Fruit fly (Drosophila melanogaster): Measurements from ENCODE around the gene CG5445.
A peak's percentile ranks its signal among the peaks of the same experiment; 100 is the strongest.

The CG5445 gene

DNA sequence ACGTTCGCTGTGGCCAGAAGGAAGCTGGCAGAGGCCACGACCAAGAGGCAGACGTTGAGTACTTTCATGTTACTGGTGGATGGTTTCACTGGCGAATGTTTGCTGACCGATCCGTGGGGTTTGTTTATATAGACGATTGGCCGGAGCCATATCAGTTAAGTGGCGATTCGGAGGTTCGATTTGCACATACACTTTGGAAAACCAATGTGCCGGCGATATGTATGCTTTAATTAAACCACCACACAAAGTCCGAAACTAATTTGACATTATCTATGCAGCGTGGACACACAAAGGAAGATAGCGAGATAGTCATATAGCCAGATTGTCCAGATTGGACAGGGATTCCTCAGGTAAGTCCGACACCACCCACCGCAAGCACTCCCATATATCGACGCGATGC lies 330 bp downstream of the CG5445 start, which contains the start of gene CG8664:
TSS of gene CG8664 (minus strand) at position 101 of the 400 bp plus-strand sequence.
- TF ChIP-seq Hr83 (GFP tag; optimal IDR thresholded peaks at IDR 0.05; ENCODE audit: poor library complexity, severe bottlenecking) = no peak
- TF ChIP-seq tai (GFP tag; optimal IDR thresholded peaks at IDR 0.05) = no peak
- no peak for TF ChIP-seq Hr78 (GFP tag; optimal IDR thresholded peaks at IDR 0.05)
- no peak for TF ChIP-seq ey (GFP tag; optimal IDR thresholded peaks at IDR 0.05)
- no peak for TF ChIP-seq Dfd (GFP tag; optimal IDR thresholded peaks at IDR 0.05)
- TF ChIP-seq dmrt93B (GFP tag; optimal IDR thresholded peaks at IDR 0.05) = no peak
- TF ChIP-seq pan (optimal IDR thresholded peaks at IDR 0.05) = no peak
- TF ChIP-seq Myc (optimal IDR thresholded peaks at IDR 0.05) = no peak
- no peak for TF ChIP-seq woc (GFP tag; optimal IDR thresholded peaks at IDR 0.05)
- TF ChIP-seq sv (GFP tag; optimal IDR thresholded peaks at IDR 0.05) = no peak
- TF ChIP-seq psq (GFP tag; optimal IDR thresholded peaks at IDR 0.05) = no peak
- no peak for TF ChIP-seq Hnf4 (GFP tag; optimal IDR thresholded peaks at IDR 0.05)
- no peak for TF ChIP-seq CrebA (GFP tag; optimal IDR thresholded peaks at IDR 0.05; ENCODE audit: borderline replicate concordance)
- TF ChIP-seq Vsx2 (GFP tag; optimal IDR thresholded peaks at IDR 0.05; ENCODE audit: partially characterized antibody) = no peak
- TF ChIP-seq jim (GFP tag; optimal IDR thresholded peaks at IDR 0.05) = no peak
- no peak for TF ChIP-seq Abd-B (GFP tag; optimal IDR thresholded peaks at IDR 0.05)

DNA sequence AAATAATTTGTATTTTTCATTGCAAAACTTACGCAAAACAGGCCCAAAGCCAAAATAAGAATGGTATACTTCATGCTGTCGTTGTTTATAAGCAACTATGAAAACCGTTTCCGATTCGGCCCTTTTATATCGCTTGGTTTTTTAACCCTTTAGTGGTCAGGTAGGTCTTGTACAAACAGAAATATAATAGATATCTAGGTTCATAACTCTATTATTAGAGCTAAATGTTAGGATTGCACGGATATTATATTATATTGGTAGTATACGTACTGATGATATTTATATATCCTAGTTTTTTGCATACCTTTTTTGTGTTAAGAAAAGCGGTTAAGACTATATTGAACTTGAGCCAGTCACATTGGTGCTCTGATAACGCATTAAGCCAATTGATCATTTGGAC lies 2.1 kb downstream of the CG5445 start, which contains the start of gene CG8661:
TSS of gene CG8661 (minus strand) at position 101 of the 400 bp plus-strand sequence.
- TF ChIP-seq CrebA (GFP tag; optimal IDR thresholded peaks at IDR 0.05; ENCODE audit: borderline replicate concordance) = no peak
- TF ChIP-seq brk (GFP tag; optimal IDR thresholded peaks at IDR 0.05) = no peak
- no peak for TF ChIP-seq lola (GFP tag; optimal IDR thresholded peaks at IDR 0.05)
- TF ChIP-seq woc (GFP tag; optimal IDR thresholded peaks at IDR 0.05) = no peak
- no peak for TF ChIP-seq CG32264 (GFP tag; optimal IDR thresholded peaks at IDR 0.05)

DNA sequence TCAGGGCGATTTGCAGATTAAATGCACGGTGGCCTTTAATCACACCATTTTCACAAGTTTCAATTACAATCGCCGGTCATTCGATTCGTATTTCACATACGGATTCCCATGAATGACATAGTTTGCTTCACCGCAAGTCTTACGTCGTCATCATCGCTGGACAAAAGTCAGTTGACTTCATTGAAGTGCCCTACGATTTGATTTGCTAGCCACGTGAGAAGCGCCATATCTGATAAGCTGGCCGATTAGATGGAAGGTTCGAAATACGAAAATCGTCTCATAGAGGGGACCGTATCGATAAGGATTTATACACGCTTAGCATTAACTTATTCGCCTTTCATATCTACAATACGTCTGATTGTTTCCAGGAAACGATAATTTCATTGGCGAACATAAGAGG lies 2.8 kb downstream of the CG5445 start:
- TF ChIP-seq Vsx2 (GFP tag; optimal IDR thresholded peaks at IDR 0.05; ENCODE audit: partially characterized antibody) = no peak
- TF ChIP-seq woc (GFP tag; optimal IDR thresholded peaks at IDR 0.05) = no peak
- TF ChIP-seq pan (optimal IDR thresholded peaks at IDR 0.05) = no peak
- no peak for TF ChIP-seq Sp1 (GFP tag; optimal IDR thresholded peaks at IDR 0.05)
- TF ChIP-seq Hr83 (GFP tag; optimal IDR thresholded peaks at IDR 0.05; ENCODE audit: poor library complexity, severe bottlenecking) = no peak
- no peak for TF ChIP-seq GATAd (GFP tag; optimal IDR thresholded peaks at IDR 0.05)

DNA sequence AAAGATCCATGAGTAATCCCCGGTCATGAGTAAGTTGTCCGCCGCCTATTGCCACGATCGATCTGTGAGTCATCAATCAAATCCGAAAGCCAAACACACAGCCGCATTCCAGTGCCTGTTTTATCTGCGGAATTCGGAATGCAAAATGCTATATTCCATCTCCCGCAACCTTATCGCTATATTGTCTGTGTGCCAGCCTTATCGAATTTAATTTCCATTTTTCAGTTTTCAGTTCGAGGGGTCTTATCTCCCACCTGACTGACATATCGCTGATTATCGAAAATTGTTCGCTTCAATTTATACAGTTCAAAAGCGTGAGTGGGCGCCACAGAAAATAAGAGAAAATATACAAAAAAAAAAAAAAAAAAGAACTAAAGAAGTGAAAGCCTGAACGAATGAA lies 6.9 kb downstream of the CG5445 start:
- TF ChIP-seq Rel (GFP tag; optimal IDR thresholded peaks at IDR 0.05) = no peak
- peak; percentile 62 for TF ChIP-seq Rel (tag; optimal IDR thresholded peaks at IDR 0.05)
- peak; percentile 30 for TF ChIP-seq h (GFP tag; optimal IDR thresholded peaks at IDR 0.05)
- TF ChIP-seq dl (GFP tag; optimal IDR thresholded peaks at IDR 0.05; ENCODE audit: insufficient read depth in 1 of 2, partially characterized antibody in 2 of 2) = no peak

DNA sequence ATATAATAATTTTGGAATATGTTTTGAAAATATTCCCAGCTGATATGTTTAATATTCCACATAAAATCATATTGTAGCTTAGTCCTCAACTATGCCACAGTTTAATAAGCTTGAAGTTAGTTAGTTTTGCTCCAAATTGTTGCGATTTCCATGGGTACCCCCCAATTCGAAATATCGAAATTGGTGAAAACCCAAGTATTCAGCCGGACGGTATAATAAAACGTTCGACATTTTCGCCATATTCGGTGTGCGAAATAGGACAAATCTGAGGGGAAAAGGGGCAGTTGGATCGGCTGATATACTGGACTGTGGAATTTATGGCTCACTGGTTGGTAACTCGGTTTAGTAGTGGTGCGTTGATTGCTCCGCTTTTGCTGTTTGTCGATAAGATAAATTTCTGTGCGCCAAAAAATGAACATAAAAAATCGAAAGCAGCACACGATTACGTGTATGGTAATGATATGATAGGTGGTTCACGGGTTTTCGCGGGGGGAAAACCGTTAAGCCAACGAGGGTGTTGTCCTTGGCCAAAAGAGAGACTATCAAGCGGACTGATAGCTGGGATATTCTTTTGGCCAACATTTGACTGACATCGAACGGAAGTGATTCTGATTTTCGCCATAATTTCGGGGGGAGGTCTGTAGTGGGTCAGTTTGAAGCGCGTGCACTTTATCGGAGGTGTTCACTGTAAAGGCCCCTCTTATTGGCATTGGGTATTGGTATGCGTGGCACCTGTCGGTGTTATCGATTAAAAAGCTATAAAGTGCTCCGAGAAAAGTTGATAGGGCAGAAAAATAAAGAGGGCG lies 8.1 kb downstream of the CG5445 start:
- TF ChIP-seq CG32264 (GFP tag; optimal IDR thresholded peaks at IDR 0.05) (no peak), foxo (GFP tag; optimal IDR thresholded peaks at IDR 0.05) (peak in 1 of 2 experiments; percentile 20), Rel (GFP tag; optimal IDR thresholded peaks at IDR 0.05) (no peak), Rel (tag; optimal IDR thresholded peaks at IDR 0.05) (peak; percentile 98), HLH106 (tag; optimal IDR thresholded peaks at IDR 0.05) (no peak), Vsx2 (GFP tag; optimal IDR thresholded peaks at IDR 0.05; ENCODE audit: partially characterized antibody) (no peak), br (GFP tag; optimal IDR thresholded peaks at IDR 0.05) (no peak), ey (GFP tag; optimal IDR thresholded peaks at IDR 0.05) (no peak), Abd-B (GFP tag; optimal IDR thresholded peaks at IDR 0.05) (no peak), h (GFP tag; optimal IDR thresholded peaks at IDR 0.05) (peak; percentile 60), fru (GFP tag; optimal IDR thresholded peaks at IDR 0.05) (peak; percentile 4), Myc (optimal IDR thresholded peaks at IDR 0.05) (no peak), sage (GFP tag; optimal IDR thresholded peaks at IDR 0.05) (no peak)
